Worm (Caenorhabditis elegans): ENCODE measurements around the gene sftd-3.
A peak's percentile ranks its signal among the peaks of the same experiment; 100 is the strongest.

The sftd-3 gene

ce11 chrII:9013341-9013740 is 49.4 kb upstream of the sftd-3 start (continued):
- TF ChIP-seq egrh-3 (GFP tag; IDR thresholded peaks at IDR 0.05) (peak; percentile 38; the same call in 1 of the 2 replicates), ekl-4 (GFP tag; IDR thresholded peaks at IDR 0.05) (no peak), D2030.7 (GFP tag; IDR thresholded peaks at IDR 0.05) (no peak), fkh-3 (tag; optimal IDR thresholded peaks at IDR 0.05) (no peak), lin-26 (GFP tag; IDR thresholded peaks at IDR 0.05) (no peak), somi-1 (GFP tag; optimal IDR thresholded peaks at IDR 0.05) (no peak), ztf-3 (GFP tag; optimal IDR thresholded peaks at IDR 0.05) (no peak), zfh-2 (GFP tag; conservative IDR thresholded peaks at IDR 0.05) (peak; percentile 93), atf-7 (tag; optimal IDR thresholded peaks at IDR 0.05) (no peak), ztf-25 (GFP tag; IDR thresholded peaks at IDR 0.05) (no peak), lir-1 (GFP tag; conservative IDR thresholded peaks at IDR 0.05) (no peak), nfya-2 (GFP tag; IDR thresholded peaks at IDR 0.05) (no peak), pbrm-1 (GFP tag; IDR thresholded peaks at IDR 0.05) (no peak), efl-1 (GFP tag; optimal IDR thresholded peaks at IDR 0.05) (no peak), bed-1 (GFP tag; IDR thresholded peaks at IDR 0.05) (no peak), tbp1 (GFP tag; optimal IDR thresholded peaks at IDR 0.05) (no peak), F52B5.7 (tag; optimal IDR thresholded peaks at IDR 0.05) (no peak), hlh-26 (GFP tag; conservative IDR thresholded peaks at IDR 0.05) (no peak), ztf-18 (tag; optimal IDR thresholded peaks at IDR 0.05) (no peak), lsy-27 (tag; optimal IDR thresholded peaks at IDR 0.05; ENCODE audit: borderline replicate concordance, insufficient read depth) (no peak), dox-1 (GFP tag; IDR thresholded peaks at IDR 0.05) (peak; percentile 41; the same call in 1 of the 2 replicates), zim-3 (tag; optimal IDR thresholded peaks at IDR 0.05) (no peak), bed-2 (GFP tag; IDR thresholded peaks at IDR 0.05) (no peak), mcd-1 (GFP tag; IDR thresholded peaks at IDR 0.05) (0 out of 2 replicates have a peak, but pooled peaks have one; percentile 40), xnd-1 (tag; optimal IDR thresholded peaks at IDR 0.05) (no peak), hmg-1.2 (GFP tag; IDR thresholded peaks at IDR 0.05) (0 out of 2 replicates have a peak, but pooled peaks have one; percentile 19)

DNA sequence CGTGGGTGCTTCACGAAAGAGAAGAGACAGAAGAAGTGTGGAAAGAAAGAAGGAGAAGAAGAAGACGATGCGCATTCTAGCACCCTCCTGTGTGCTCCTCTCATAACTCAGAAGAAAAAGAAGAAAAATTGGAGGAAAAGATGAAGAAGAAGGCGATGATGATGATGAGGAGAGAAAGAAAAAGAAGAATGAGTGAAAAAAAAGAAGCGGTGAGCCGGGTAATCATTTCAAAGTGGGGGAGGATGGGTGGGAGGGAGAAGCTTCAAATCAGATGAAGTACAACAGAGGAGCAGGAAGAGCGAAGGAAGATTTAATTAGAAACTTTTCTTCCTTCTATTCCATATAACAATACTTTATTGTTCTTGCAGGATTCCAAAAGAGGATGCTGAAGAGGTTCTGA is 46.8 kb upstream of the sftd-3 start:
- TF ChIP-seq zfh-2 (GFP tag; conservative IDR thresholded peaks at IDR 0.05) (0 out of 2 replicates have a peak, but pooled peaks have one; percentile 22), tbp1 (GFP tag; optimal IDR thresholded peaks at IDR 0.05) (no peak)

DNA sequence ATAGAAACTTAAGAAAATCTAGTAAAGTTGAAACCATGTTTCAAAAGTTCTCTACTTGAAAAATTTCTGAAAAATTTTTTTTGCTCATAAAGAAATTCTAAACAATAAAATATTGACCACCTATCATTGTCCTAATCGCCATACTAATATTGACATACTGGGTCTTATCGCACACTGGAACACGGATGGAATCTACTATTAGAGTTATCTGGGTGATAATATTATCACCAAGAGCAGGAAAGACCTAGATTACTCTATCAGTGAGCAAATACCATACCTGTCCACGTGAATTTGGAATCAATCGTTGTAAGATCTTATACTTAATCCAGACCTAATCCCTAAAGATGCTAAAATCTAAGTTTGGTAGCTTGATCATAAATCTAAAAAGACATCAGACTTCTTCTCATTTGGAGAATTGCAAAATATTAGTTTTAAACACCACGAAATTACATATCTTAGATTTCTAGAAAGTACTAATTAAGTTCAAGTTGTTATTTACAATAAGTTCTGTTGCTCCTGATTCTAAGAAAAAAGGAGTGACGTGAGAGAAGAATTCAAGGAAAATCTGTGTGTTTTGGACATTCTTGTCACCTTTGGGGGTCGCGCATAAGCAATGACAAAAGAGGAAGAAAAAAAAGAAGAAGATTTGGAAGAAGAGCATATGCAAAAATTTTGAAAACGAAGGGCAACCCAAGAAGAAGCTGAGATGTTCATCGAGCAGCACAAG is 46.2 kb upstream of the sftd-3 start:
- TF ChIP-seq Y79H2A.3 (GFP tag; conservative IDR thresholded peaks at IDR 0.05), result no peak
- no peak for TF ChIP-seq rcor-1 (GFP tag; IDR thresholded peaks at IDR 0.05)
- TF ChIP-seq F57A8.1 (GFP tag; optimal IDR thresholded peaks at IDR 0.05), result no peak
- TF ChIP-seq sdz-38 (tag; optimal IDR thresholded peaks at IDR 0.05), result no peak
- no peak for TF ChIP-seq bed-2 (GFP tag; IDR thresholded peaks at IDR 0.05)

DNA sequence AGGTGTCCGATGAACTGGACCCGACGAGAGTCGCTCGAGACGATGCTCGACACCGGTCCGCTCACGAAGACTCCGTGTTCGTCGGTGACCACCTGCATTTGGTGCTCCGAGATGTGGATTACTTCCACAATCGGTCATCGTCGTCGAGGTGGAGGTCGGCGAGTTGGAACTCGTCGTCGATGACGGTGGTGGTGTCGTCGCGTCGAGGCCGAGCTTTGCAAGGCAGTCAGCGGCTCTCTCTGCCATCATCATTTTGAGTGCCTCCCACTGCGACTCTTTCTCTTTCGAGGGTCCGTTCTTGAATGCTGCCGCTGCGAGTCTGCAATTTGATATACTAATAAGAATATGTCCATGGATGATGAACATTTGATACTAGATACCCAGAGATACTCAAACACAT is 43.8 kb upstream of the sftd-3 start:
- TF ChIP-seq mcd-1 (GFP tag; IDR thresholded peaks at IDR 0.05), result 0 out of 2 replicates have a peak, but pooled peaks have one; percentile 17
- TF ChIP-seq egrh-3 (GFP tag; IDR thresholded peaks at IDR 0.05), result peak; percentile 58; the same call in 1 of the 2 replicates
- no peak for TF ChIP-seq snpc-4 (GFP tag; optimal IDR thresholded peaks at IDR 0.05)
- no peak for TF ChIP-seq snpc-4 (tag; optimal IDR thresholded peaks at IDR 0.05)
- peak; percentile 84 for TF ChIP-seq zfh-2 (GFP tag; conservative IDR thresholded peaks at IDR 0.05)
